Fruit fly (Drosophila melanogaster) whole organism, wandering third instar larva: ENCODE measurements around the gene CG42766.

Source experiments
- Abd-B ChIP-seq: fragments of >200 bp; optimal IDR thresholded peaks from 2 replicates; lab custom pipeline; 2017; ENCODE audit warnings: missing biosample characterization, missing genetic modification characterization
- CG32264 ChIP-seq: fragments of 200-800 bp; sonication (Bioruptor generic); optimal IDR thresholded peaks from 2 replicates; lab custom pipeline; 2016; ENCODE audit warnings: missing biosample characterization, missing genetic modification characterization
- CG9705 ChIP-seq: fragments of 200-800 bp; sonication (Bioruptor generic); optimal IDR thresholded peaks from 2 replicates; lab custom pipeline; 2018; ENCODE audit warnings: missing biosample characterization, mild to moderate bottlenecking, missing genetic modification characterization
- CrebA ChIP-seq: fragments of 200-800 bp; sonication (Bioruptor generic); optimal IDR thresholded peaks from 2 replicates; lab custom pipeline; 2016; ENCODE audit warnings: missing biosample characterization, mild to moderate bottlenecking, missing genetic modification characterization, borderline replicate concordance
- Dfd ChIP-seq: fragments of >200 bp; optimal IDR thresholded peaks from 2 replicates; lab custom pipeline; 2017; ENCODE audit warnings: missing biosample characterization, missing genetic modification characterization
- Dif ChIP-seq: fragments of 200-275, 200-300 bp; sonication (Bioruptor generic); optimal IDR thresholded peaks from 2 replicates; lab custom pipeline; 2018; ENCODE audit warnings: missing biosample characterization, missing genetic modification characterization; ENCODE audit not compliant: partially characterized antibody
- GATAd ChIP-seq: sonication (Bioruptor generic); optimal IDR thresholded peaks from 2 replicates; lab custom pipeline; 2016; ENCODE audit warnings: missing biosample characterization, missing genetic modification characterization
- HLH106 ChIP-seq: fragments of 200-800 bp; optimal IDR thresholded peaks from 3 replicates; lab custom pipeline; 2019; ENCODE audit warnings: missing biosample characterization, mild to moderate bottlenecking, missing genetic modification characterization, moderate library complexity
- Hnf4 ChIP-seq: fragments of 200-800 bp; sonication (Bioruptor generic); optimal IDR thresholded peaks from 2 replicates; lab custom pipeline; 2016; ENCODE audit warnings: missing biosample characterization, mild to moderate bottlenecking, missing genetic modification characterization
- Hr78 ChIP-seq: fragments of >200 bp; optimal IDR thresholded peaks from 2 replicates; lab custom pipeline; 2017; ENCODE audit warnings: missing biosample characterization, missing genetic modification characterization
- Jra ChIP-seq: sonication (Bioruptor generic); optimal IDR thresholded peaks from 2 replicates; lab custom pipeline; 2016; ENCODE audit warnings: missing biosample characterization, missing genetic modification characterization
- Myc ChIP-seq: fragments of >200 bp; optimal IDR thresholded peaks from 2 replicates; lab custom pipeline; 2017
- N ChIP-seq: fragments of >200 bp; optimal IDR thresholded peaks from 2 replicates; lab custom pipeline; 2018; ENCODE audit warnings: missing biosample characterization, missing external identifiers, missing genetic modification characterization
- OdsH ChIP-seq: fragments of 200-800 bp; sonication (Bioruptor generic); optimal IDR thresholded peaks from 2 replicates; lab custom pipeline; 2016; ENCODE audit warnings: missing biosample characterization, mild to moderate bottlenecking, missing genetic modification characterization
- Rel ChIP-seq, 2 experiments: fragments of 200-800 bp; sonication (Bioruptor generic) in 1 of 2; optimal IDR thresholded peaks; 2 replicates in 1 of 2; 3 replicates in 1 of 2; lab custom pipeline; 2016 to 2019; ENCODE audit warnings: mild to moderate bottlenecking in 2 of 2, missing biosample characterization in 2 of 2, missing genetic modification characterization in 2 of 2, moderate library complexity in 1 of 2
- Sp1 ChIP-seq: fragments of 200-800 bp; sonication (Bioruptor generic); optimal IDR thresholded peaks from 3 replicates; lab custom pipeline; 2019; ENCODE audit warnings: missing biosample characterization, mild to moderate bottlenecking, missing genetic modification characterization, moderate library complexity
- Vsx2 ChIP-seq: fragments of 200-300, 225-300 bp; sonication (Bioruptor generic); optimal IDR thresholded peaks from 2 replicates; lab custom pipeline; 2018; ENCODE audit warnings: missing biosample characterization, missing genetic modification characterization; ENCODE audit not compliant: partially characterized antibody
- br ChIP-seq: fragments of 200-800 bp; sonication (Bioruptor generic); optimal IDR thresholded peaks from 2 replicates; lab custom pipeline; 2016; ENCODE audit warnings: missing biosample characterization, missing genetic modification characterization
- brk ChIP-seq: fragments of 200-800 bp; sonication (Bioruptor generic); optimal IDR thresholded peaks from 2 replicates; lab custom pipeline; 2016; ENCODE audit warnings: missing biosample characterization, mild to moderate bottlenecking, missing genetic modification characterization
- dmrt93B ChIP-seq: fragments of 200-800 bp; sonication (Bioruptor generic); optimal IDR thresholded peaks from 2 replicates; lab custom pipeline; 2018; ENCODE audit warnings: missing biosample characterization, mild to moderate bottlenecking, missing genetic modification characterization
- dsf ChIP-seq: sonication (Bioruptor generic); optimal IDR thresholded peaks from 2 replicates; lab custom pipeline; 2016; ENCODE audit warnings: missing biosample characterization, missing genetic modification characterization, borderline replicate concordance
- ey ChIP-seq: fragments of 200-800 bp; sonication (Bioruptor generic); optimal IDR thresholded peaks from 2 replicates; lab custom pipeline; 2016; ENCODE audit warnings: missing biosample characterization, missing genetic modification characterization
- foxo ChIP-seq, 2 experiments: fragments of 200-800 bp; sonication (Bioruptor generic); optimal IDR thresholded peaks; 2 replicates in 1 of 2; 3 replicates in 1 of 2; lab custom pipeline; 2016 to 2017; ENCODE audit warnings: missing biosample characterization in 2 of 2, missing genetic modification characterization in 2 of 2
- fru ChIP-seq: fragments of 200-800 bp; sonication (Bioruptor generic); optimal IDR thresholded peaks from 3 replicates; lab custom pipeline; 2016; ENCODE audit warnings: missing biosample characterization, mild to moderate bottlenecking, missing genetic modification characterization
- h ChIP-seq: fragments of 200-800 bp; sonication (Bioruptor generic); optimal IDR thresholded peaks from 3 replicates; lab custom pipeline; 2016; ENCODE audit warnings: missing biosample characterization, mild to moderate bottlenecking, missing genetic modification characterization
- jim ChIP-seq: fragments of 175-275, 200-325 bp; sonication (Bioruptor generic); optimal IDR thresholded peaks from 2 replicates; lab custom pipeline; 2016; ENCODE audit warnings: missing biosample characterization, mild to moderate bottlenecking, missing genetic modification characterization
- lola ChIP-seq: fragments of >200 bp; optimal IDR thresholded peaks from 2 replicates; lab custom pipeline; 2017; ENCODE audit warnings: missing biosample characterization, missing genetic modification characterization
- pan ChIP-seq: fragments of >200 bp; optimal IDR thresholded peaks from 2 replicates; lab custom pipeline; 2017
- psq ChIP-seq: fragments of 200-800 bp; sonication (Bioruptor generic); optimal IDR thresholded peaks from 3 replicates; lab custom pipeline; 2017; ENCODE audit warnings: missing biosample characterization, mild to moderate bottlenecking, missing genetic modification characterization, moderate library complexity
- rgr ChIP-seq: fragments of 200-800 bp; sonication (Bioruptor generic); optimal IDR thresholded peaks from 3 replicates; lab custom pipeline; 2016; ENCODE audit warnings: missing biosample characterization, mild to moderate bottlenecking, missing genetic modification characterization
- sv ChIP-seq: fragments of 200-800 bp; sonication (Bioruptor generic); optimal IDR thresholded peaks from 3 replicates; lab custom pipeline; 2016; ENCODE audit warnings: missing biosample characterization, missing genetic modification characterization
- tai ChIP-seq: sonication (Bioruptor generic); optimal IDR thresholded peaks from 2 replicates; lab custom pipeline; 2016; ENCODE audit warnings: missing biosample characterization, missing genetic modification characterization
- usp ChIP-seq: fragments of >200 bp; optimal IDR thresholded peaks from 2 replicates; lab custom pipeline; 2017; ENCODE audit warnings: missing biosample characterization, missing genetic modification characterization
- woc ChIP-seq: sonication (Bioruptor generic); optimal IDR thresholded peaks from 2 replicates; lab custom pipeline; 2016; ENCODE audit warnings: missing biosample characterization, mild to moderate bottlenecking, missing genetic modification characterization

CG42766 gene

DNA sequence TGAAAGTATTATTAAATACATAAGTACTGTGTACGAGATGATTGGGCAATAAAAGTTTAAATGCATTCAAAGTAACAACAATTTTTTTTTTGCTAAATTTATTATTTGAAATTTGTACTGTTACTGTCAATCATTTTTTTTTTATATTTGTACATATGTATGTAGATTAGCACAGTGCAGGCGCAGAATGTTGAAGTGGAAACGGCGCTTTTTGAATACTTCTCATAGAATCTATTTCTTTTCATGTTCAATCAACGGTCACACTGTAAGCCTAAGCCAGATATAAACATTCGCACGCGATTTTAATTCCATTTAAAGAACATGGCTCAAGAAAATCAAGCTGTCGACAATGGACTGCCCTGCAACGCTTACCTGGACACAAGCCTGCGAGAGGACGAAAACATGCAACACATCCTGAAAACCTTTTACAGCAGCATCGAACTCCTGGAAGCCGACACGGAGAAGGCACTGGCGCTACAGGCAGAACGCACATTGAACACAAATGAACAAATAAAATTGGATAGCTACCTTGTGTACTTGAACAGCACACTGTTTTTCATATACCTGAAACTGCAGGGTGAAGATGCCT lies 31.8 kb upstream of the CG42766 start, which contains the start of gene Rrp47:
TSS of gene Rrp47 (plus strand) at position 163 of the 589 bp plus-strand sequence.
- TF ChIP-seq CrebA (no peak), h (peak; percentile 3), pan (lab: Kevin White, UChicago) (no peak), lola (GFP tag; lab: Kevin White, UChicago) (no peak), Rel (GFP tag; optimal IDR thresholded peaks at IDR 0.05; lab: Kevin White, UChicago) (no peak), Rel (tag; optimal IDR thresholded peaks at IDR 0.05; lab: Kevin White, UChicago) (no peak), br (GFP tag; lab: Kevin White, UChicago) (no peak), N (GFP tag; lab: Kevin White, UChicago) (peak; percentile 65), ey (GFP tag; lab: Kevin White, UChicago) (no peak), psq (no peak), CG9705 (GFP tag; lab: Kevin White, UChicago) (no peak), rgr (no peak)

DNA sequence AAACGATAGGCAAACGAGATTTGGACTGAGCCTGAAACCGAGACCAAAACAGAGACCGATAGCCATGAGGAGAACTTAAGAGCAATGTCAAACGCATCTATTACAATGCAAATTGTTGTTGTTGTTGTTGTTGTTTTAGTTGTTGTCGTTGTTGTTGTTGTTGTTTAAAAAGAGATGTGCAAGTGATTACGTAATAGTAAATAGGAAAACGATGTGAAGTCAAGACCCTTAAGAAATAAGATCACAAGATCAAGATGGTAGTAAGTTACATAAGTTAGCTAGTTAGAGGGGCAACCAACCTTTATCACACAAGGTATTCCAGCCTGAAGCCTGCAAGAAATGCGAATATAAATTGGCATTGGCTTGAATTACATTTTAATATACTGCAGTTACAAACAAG lies 26.6 kb upstream of the CG42766 start:
- TF ChIP-seq sv (GFP tag; lab: Kevin White, UChicago) (no peak), psq (no peak), fru (GFP tag; lab: Kevin White, UChicago) (no peak), HLH106 (tag; lab: Kevin White, UChicago) (no peak), usp (no peak), CG9705 (GFP tag; lab: Kevin White, UChicago) (no peak), foxo (GFP tag; optimal IDR thresholded peaks at IDR 0.05; lab: Kevin White, UChicago) (no peak), ey (GFP tag; lab: Kevin White, UChicago) (no peak), N (GFP tag; lab: Kevin White, UChicago) (no peak), GATAd (GFP tag; lab: Kevin White, UChicago) (no peak), Jra (GFP tag; lab: Kevin White, UChicago) (no peak), rgr (no peak)

DNA sequence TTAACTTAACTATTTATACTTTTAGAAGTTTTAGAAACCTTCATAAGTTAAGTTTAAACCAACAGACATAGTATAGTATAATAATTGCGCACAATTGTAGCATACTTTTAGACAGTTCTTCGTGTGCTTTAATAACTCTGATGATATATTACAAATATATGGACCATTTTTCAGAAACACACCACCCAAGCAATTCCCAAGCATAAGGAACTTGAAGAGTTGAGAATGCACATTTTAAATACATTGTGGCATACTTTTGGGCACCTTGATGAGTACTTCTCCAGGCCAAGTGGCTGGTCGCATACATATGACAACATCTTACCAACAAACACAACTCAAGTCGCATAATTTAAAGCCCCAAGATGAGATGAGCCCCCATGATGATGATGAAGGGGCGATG lies 7.1 kb upstream of the CG42766 start:
- TF ChIP-seq jim (no peak), sv (GFP tag; lab: Kevin White, UChicago) (no peak), brk (GFP tag; lab: Kevin White, UChicago) (no peak), fru (GFP tag; lab: Kevin White, UChicago) (no peak), usp (no peak), dmrt93B (no peak), CG9705 (GFP tag; lab: Kevin White, UChicago) (no peak), Jra (GFP tag; lab: Kevin White, UChicago) (no peak), CG32264 (GFP tag; lab: Kevin White, UChicago) (no peak), rgr (no peak), Rel (GFP tag; optimal IDR thresholded peaks at IDR 0.05; lab: Kevin White, UChicago) (no peak), Rel (tag; optimal IDR thresholded peaks at IDR 0.05; lab: Kevin White, UChicago) (no peak), OdsH (GFP tag; lab: Kevin White, UChicago) (no peak), HLH106 (tag; lab: Kevin White, UChicago) (no peak), psq (no peak), ey (GFP tag; lab: Kevin White, UChicago) (no peak), br (GFP tag; lab: Kevin White, UChicago) (no peak), Vsx2 (GFP tag; lab: Kevin White, UChicago) (no peak), h (no peak), CrebA (no peak), dsf (GFP tag; lab: Kevin White, UChicago) (no peak)

DNA sequence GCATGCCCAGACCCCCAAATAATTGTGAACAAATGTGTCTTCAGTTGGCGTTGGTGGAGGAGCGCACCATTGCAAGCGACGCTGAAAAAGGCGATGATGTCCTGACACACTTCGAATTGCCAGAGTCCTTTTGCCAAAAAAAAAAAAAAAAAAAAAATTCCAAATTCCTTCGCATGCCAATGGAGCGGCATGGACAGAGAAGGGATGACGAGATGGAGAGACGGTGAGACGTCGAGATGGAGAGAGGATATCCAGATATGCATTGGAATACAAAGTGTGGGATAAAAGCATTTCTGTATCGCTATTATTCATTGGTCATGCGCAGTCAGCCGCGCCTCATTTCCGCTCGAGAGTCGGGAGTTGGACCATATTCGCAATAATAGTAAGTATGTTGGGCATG lies 5.1 kb upstream of the CG42766 start:
- TF ChIP-seq Sp1 (GFP tag; lab: Kevin White, UChicago), result no peak
- TF ChIP-seq HLH106 (tag; lab: Kevin White, UChicago), result no peak
- TF ChIP-seq Hnf4 (GFP tag; lab: Kevin White, UChicago), result no peak
- TF ChIP-seq usp, result no peak
- no peak for TF ChIP-seq fru (GFP tag; lab: Kevin White, UChicago)
- no peak for TF ChIP-seq psq
- TF ChIP-seq CG32264 (GFP tag; lab: Kevin White, UChicago), result no peak
- no peak for TF ChIP-seq CG9705 (GFP tag; lab: Kevin White, UChicago)
- TF ChIP-seq Jra (GFP tag; lab: Kevin White, UChicago), result no peak
- TF ChIP-seq pan (lab: Kevin White, UChicago), result no peak
- TF ChIP-seq rgr, result no peak
- no peak for TF ChIP-seq h
- TF ChIP-seq tai (GFP tag; lab: Kevin White, UChicago), result no peak
- no peak for TF ChIP-seq woc (GFP tag; lab: Kevin White, UChicago)
- TF ChIP-seq Abd-B, result no peak
- no peak for TF ChIP-seq Dfd
- TF ChIP-seq Dif, result no peak
- no peak for TF ChIP-seq Hr78 (GFP tag; lab: Kevin White, UChicago)
- no peak for TF ChIP-seq Myc (lab: Kevin White, UChicago)
